Worm (Caenorhabditis elegans): ENCODE results near the gene C05C10.2.

The C05C10.2 gene

DNA sequence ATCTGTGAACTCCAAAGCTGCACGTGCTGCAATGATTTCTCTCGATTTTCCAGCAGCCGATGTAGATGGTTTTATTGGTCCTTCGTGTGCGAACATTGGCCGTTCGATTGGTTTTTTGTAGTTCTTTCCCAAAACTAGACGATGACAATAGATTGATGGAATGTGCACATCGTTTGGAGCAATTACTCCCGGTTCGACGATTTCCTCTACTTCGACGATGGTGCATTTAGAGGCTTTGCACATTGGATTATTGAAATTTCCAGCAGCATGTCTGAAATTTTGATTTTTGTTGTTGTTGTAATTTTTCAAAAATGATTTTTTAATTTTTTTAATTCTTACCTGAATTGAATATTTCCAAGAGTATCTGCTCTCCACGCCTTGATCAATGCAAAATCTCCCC, 13.6 kb downstream of the C05C10.2 start:
- peak; percentile 4 for TF ChIP-seq ama-1 (optimal IDR thresholded peaks at IDR 0.05)
- no peak for TF ChIP-seq ama-1 (GFP tag; optimal IDR thresholded peaks at IDR 0.05)
- TF ChIP-seq attf-5 (GFP tag; optimal IDR thresholded peaks at IDR 0.05), result no peak

DNA sequence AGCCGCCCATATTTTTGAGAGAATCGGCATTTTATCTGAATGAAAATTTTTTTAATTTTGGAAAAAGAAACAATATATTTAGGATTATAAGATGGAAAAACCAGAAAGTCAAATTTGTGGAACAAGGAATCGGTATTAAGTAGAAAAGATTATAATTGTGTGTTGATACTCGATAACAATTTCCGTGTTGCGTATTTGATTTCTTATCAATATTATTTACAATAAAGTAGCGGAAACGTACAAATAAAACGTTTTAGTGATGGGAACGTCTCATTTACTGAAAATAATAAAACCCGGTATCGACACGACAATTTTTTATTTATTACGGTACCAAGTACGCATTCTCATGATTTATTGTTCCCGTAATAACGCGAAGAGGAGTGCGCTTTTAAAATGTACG, 14.8 kb downstream of the C05C10.2 start, which contains the start of gene C05C10.3:
TSS of gene C05C10.3 (minus strand) at position 35 of the 400 bp plus-strand sequence.
- TF ChIP-seq dpff-1 (tag; optimal IDR thresholded peaks at IDR 0.05), result no peak
- TF ChIP-seq ekl-4 (GFP tag; IDR thresholded peaks at IDR 0.05), result 0 out of 2 replicates have a peak, but pooled peaks have one; percentile 48
- TF ChIP-seq tlf-1 (GFP tag; optimal IDR thresholded peaks at IDR 0.05), result no peak
- 0 out of 2 replicates have a peak, but pooled peaks have one; percentile 4 for TF ChIP-seq dox-1 (GFP tag; IDR thresholded peaks at IDR 0.05)

DNA sequence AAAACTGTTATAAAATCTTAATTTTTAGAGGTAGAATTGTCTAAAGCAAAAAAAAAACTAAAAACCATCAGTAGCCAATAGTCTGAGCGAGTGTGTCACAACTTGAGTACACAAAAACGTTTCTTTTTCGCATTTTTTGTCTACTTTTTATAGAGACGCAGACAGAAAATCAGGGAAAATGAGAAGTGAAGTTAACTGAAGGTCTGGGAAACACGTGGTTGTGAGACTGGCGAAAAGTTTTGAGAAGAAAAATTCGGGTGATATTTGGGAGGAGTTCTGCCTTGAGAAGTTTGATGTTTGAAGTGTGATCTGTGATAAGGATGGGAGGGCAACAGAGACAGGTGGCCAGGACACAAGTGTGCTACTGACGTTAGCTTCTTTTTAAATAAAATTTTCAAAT, 15.6 kb downstream of the C05C10.2 start:
- peak; percentile 14; the same call in 1 of the 2 replicates for TF ChIP-seq lin-26 (GFP tag; IDR thresholded peaks at IDR 0.05)
- no peak for TF ChIP-seq egl-44 (GFP tag; IDR thresholded peaks at IDR 0.05)
- TF ChIP-seq ekl-4 (GFP tag; IDR thresholded peaks at IDR 0.05), result 0 out of 2 replicates have a peak, but pooled peaks have one; percentile 19
- 0 out of 2 replicates have a peak, but pooled peaks have one; percentile 59 for TF ChIP-seq let-526 (GFP tag; IDR thresholded peaks at IDR 0.05)
- no peak for TF ChIP-seq nhr-27 (tag; optimal IDR thresholded peaks at IDR 0.05)
- no peak for TF ChIP-seq Y56A3A.18 (GFP tag; IDR thresholded peaks at IDR 0.05)
- no peak for TF ChIP-seq ceh-91 (GFP tag; IDR thresholded peaks at IDR 0.05)
- TF ChIP-seq Y79H2A.3 (GFP tag; conservative IDR thresholded peaks at IDR 0.05), result no peak
- TF ChIP-seq F55B11.4 (tag; optimal IDR thresholded peaks at IDR 0.05; ENCODE audit: borderline replicate concordance, insufficient read depth), result no peak
- TF ChIP-seq ceh-27 (GFP tag; optimal IDR thresholded peaks at IDR 0.05), result peak; percentile 3
- TF ChIP-seq B0336.3 (GFP tag; IDR thresholded peaks at IDR 0.05), result peak; percentile 49
- TF ChIP-seq ztf-22 (GFP tag; optimal IDR thresholded peaks at IDR 0.05), result no peak
- no peak for TF ChIP-seq ztf-25 (GFP tag; IDR thresholded peaks at IDR 0.05)
- no peak for TF ChIP-seq rec-8 (tag; optimal IDR thresholded peaks at IDR 0.05)
- TF ChIP-seq nfya-1 (tag; optimal IDR thresholded peaks at IDR 0.05; ENCODE audit: borderline replicate concordance, insufficient read depth), result no peak
- no peak for TF ChIP-seq ztf-3 (GFP tag; optimal IDR thresholded peaks at IDR 0.05)
- no peak for TF ChIP-seq lsy-27 (tag; optimal IDR thresholded peaks at IDR 0.05; ENCODE audit: borderline replicate concordance, insufficient read depth)
- no peak for TF ChIP-seq ceh-79 (tag; optimal IDR thresholded peaks at IDR 0.05)
- TF ChIP-seq B0035.1 (tag; optimal IDR thresholded peaks at IDR 0.05), result no peak
- no peak for TF ChIP-seq B0019.2 (GFP tag; conservative IDR thresholded peaks at IDR 0.05)
- no peak for TF ChIP-seq rpc-1 (optimal IDR thresholded peaks at IDR 0.05)
- TF ChIP-seq rpc-1 (tag; optimal IDR thresholded peaks at IDR 0.05), result no peak
- no peak for TF ChIP-seq hlh-12 (tag; optimal IDR thresholded peaks at IDR 0.05)
- TF ChIP-seq ceh-40 (GFP tag; IDR thresholded peaks at IDR 0.05), result no peak
- no peak for TF ChIP-seq K12H6.12 (tag; optimal IDR thresholded peaks at IDR 0.05)
- TF ChIP-seq hmg-1.2 (GFP tag; IDR thresholded peaks at IDR 0.05), result peak; percentile 50; the same call in 1 of the 2 replicates
- TF ChIP-seq ztf-28 (GFP tag; IDR thresholded peaks at IDR 0.05), result no peak
- TF ChIP-seq snpc-3.4 (tag; optimal IDR thresholded peaks at IDR 0.05), result no peak
- TF ChIP-seq mcd-1 (GFP tag; IDR thresholded peaks at IDR 0.05), result peak; percentile 47; the same call in 1 of the 2 replicates
- TF ChIP-seq somi-1 (GFP tag; optimal IDR thresholded peaks at IDR 0.05), result peak; percentile 78
- no peak for TF ChIP-seq ztf-6 (GFP tag; IDR thresholded peaks at IDR 0.05)
- TF ChIP-seq nhr-179 (tag; optimal IDR thresholded peaks at IDR 0.05), result no peak
- no peak for TF ChIP-seq F49E8.2 (tag; optimal IDR thresholded peaks at IDR 0.05; ENCODE audit: insufficient read depth)
- TF ChIP-seq xnd-1 (tag; optimal IDR thresholded peaks at IDR 0.05), result no peak
- peak; percentile 6 for TF ChIP-seq ztf-18 (tag; optimal IDR thresholded peaks at IDR 0.05)
- no peak for TF ChIP-seq sptf-2 (GFP tag; optimal IDR thresholded peaks at IDR 0.05)
- no peak for TF ChIP-seq dox-1 (GFP tag; IDR thresholded peaks at IDR 0.05)
- no peak for TF ChIP-seq F37B4.10 (GFP tag; IDR thresholded peaks at IDR 0.05)
- no peak for TF ChIP-seq aptf-3 (GFP tag; IDR thresholded peaks at IDR 0.05)
- no peak for TF ChIP-seq B0261.1 (tag; optimal IDR thresholded peaks at IDR 0.05)
